Comparison of ENCODE assay signal across 1 fruit fly cellular context in the genomic region with DNA sequence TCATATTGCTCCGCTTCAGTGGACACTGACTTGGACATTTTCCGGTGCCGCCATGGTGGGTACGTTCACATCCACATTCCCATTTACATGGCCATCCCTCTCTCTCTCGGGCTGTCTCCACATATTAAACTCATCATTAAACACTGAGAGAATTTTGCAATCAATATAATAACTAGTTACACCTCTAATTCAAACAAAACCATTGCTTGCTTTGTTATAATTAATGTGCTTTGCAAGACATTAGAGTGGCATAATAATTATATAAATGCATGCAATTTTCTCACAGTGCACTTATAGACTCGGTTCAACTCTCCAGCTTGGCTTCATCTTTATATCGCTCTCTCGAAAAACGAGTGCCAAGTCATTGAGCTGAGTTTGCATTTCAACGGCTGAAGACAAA.
A peak's percentile ranks its signal among the peaks of the same experiment; 100 is the strongest.
TF ChIP-seq lines count a peak whose summit lies in the region.

No protein-coding gene starts in this region.

TF ChIP-seq in whole organism, embryonic, 481 proteins besides CTCF, POLR2A, EP300 and RAD21 (continued from another document):
- TF ChIP-seq lola (GFP tag; optimal IDR thresholded peaks at IDR 0.05; lab: Kevin White, UChicago): no peak
- TF ChIP-seq E2f2 (GFP tag; IDR thresholded peaks at IDR 0.05; lab: Robert Waterston, UW): peak; percentile 49
- no peak for TF ChIP-seq CG7271 (tag; optimal IDR thresholded peaks at IDR 0.05; lab: Kevin White, UChicago)
- peak; percentile 25; the same call in 1 of the 2 replicates for TF ChIP-seq peb (GFP tag; IDR thresholded peaks at IDR 0.05; lab: Robert Waterston, UW)
- peak; percentile 53 for TF ChIP-seq CG10267 (tag; optimal IDR thresholded peaks at IDR 0.05; lab: Kevin White, UChicago)
- TF ChIP-seq Tbp (GFP tag; optimal IDR thresholded peaks at IDR 0.05; lab: Kevin White, UChicago): no peak
- TF ChIP-seq B-H2 (GFP tag; optimal IDR thresholded peaks at IDR 0.05; lab: Kevin White, UChicago): no peak
- no peak for TF ChIP-seq Hey (tag; optimal IDR thresholded peaks at IDR 0.05; lab: Kevin White, UChicago)
- no peak for TF ChIP-seq CG8765 (GFP tag; IDR thresholded peaks at IDR 0.05; lab: Robert Waterston, UW)
- TF ChIP-seq fd64A (GFP tag; optimal IDR thresholded peaks at IDR 0.05; lab: Kevin White, UChicago): no peak
- peak; percentile 6 for TF ChIP-seq tx (GFP tag; optimal IDR thresholded peaks at IDR 0.05; lab: Kevin White, UChicago)
- TF ChIP-seq unpg (GFP tag; optimal IDR thresholded peaks at IDR 0.05; lab: Kevin White, UChicago): peak; percentile 74
- no peak for TF ChIP-seq GATAe (GFP tag; conservative IDR thresholded peaks at IDR 0.05; lab: Robert Waterston, UW)
- TF ChIP-seq twi (tag; optimal IDR thresholded peaks at IDR 0.05; lab: Kevin White, UChicago): no peak
- TF ChIP-seq nom (GFP tag; optimal IDR thresholded peaks at IDR 0.05; lab: Kevin White, UChicago): peak; percentile 57
- no peak for TF ChIP-seq D (optimal IDR thresholded peaks at IDR 0.05; lab: Kevin White, UChicago)
- peak; percentile 49 for TF ChIP-seq D (GFP tag; optimal IDR thresholded peaks at IDR 0.05; lab: Kevin White, UChicago)
- no peak for TF ChIP-seq Adf1 (GFP tag; IDR thresholded peaks at IDR 0.05; lab: Robert Waterston, UW)
- TF ChIP-seq CG6254 (GFP tag; optimal IDR thresholded peaks at IDR 0.05; lab: Kevin White, UChicago): peak; percentile 26
- peak; percentile 55 for TF ChIP-seq ATbp (GFP tag; optimal IDR thresholded peaks at IDR 0.05; lab: Kevin White, UChicago)
- TF ChIP-seq kah (GFP tag; optimal IDR thresholded peaks at IDR 0.05; lab: Kevin White, UChicago): peak; percentile 17
- 0 out of 2 replicates have a peak, but pooled peaks have one; percentile 41 for TF ChIP-seq wdn (GFP tag; IDR thresholded peaks at IDR 0.05; lab: Robert Waterston, UW)
- no peak for TF ChIP-seq cwo (GFP tag; optimal IDR thresholded peaks at IDR 0.05; lab: Kevin White, UChicago)
- peak; percentile 59 for TF ChIP-seq jumu (GFP tag; optimal IDR thresholded peaks at IDR 0.05; lab: Kevin White, UChicago)
- no peak for TF ChIP-seq CG18619 (GFP tag; optimal IDR thresholded peaks at IDR 0.05; lab: Kevin White, UChicago)
- TF ChIP-seq CG3847 (GFP tag; IDR thresholded peaks at IDR 0.05; lab: Robert Waterston, UW): peak; percentile 42; the same call in 1 of the 2 replicates
